Worm (Caenorhabditis elegans): ENCODE data around the gene F46C5.7.
A peak's percentile ranks its signal among the peaks of the same experiment; 100 is the strongest.

F46C5.7 gene

ce11 chrII:8839025-8839424 lies at the start of gene F46C5.7:
TSS of gene F46C5.7 (plus strand) at chrII:8839325.
- TF ChIP-seq flh-1 (GFP tag; optimal IDR thresholded peaks at IDR 0.05) (no peak), bed-3 (GFP tag; optimal IDR thresholded peaks at IDR 0.05) (no peak), nhr-12 (tag; optimal IDR thresholded peaks at IDR 0.05) (no peak), ceh-43 (GFP tag; optimal IDR thresholded peaks at IDR 0.05) (no peak), lsy-2 (tag; optimal IDR thresholded peaks at IDR 0.05) (no peak), ceh-39 (tag; optimal IDR thresholded peaks at IDR 0.05) (no peak), unc-39 (tag; optimal IDR thresholded peaks at IDR 0.05) (no peak), unc-120 (tag; optimal IDR thresholded peaks at IDR 0.05; ENCODE audit: poor library complexity, severe bottlenecking) (no peak), sptf-1 (tag; optimal IDR thresholded peaks at IDR 0.05) (no peak)

DNA sequence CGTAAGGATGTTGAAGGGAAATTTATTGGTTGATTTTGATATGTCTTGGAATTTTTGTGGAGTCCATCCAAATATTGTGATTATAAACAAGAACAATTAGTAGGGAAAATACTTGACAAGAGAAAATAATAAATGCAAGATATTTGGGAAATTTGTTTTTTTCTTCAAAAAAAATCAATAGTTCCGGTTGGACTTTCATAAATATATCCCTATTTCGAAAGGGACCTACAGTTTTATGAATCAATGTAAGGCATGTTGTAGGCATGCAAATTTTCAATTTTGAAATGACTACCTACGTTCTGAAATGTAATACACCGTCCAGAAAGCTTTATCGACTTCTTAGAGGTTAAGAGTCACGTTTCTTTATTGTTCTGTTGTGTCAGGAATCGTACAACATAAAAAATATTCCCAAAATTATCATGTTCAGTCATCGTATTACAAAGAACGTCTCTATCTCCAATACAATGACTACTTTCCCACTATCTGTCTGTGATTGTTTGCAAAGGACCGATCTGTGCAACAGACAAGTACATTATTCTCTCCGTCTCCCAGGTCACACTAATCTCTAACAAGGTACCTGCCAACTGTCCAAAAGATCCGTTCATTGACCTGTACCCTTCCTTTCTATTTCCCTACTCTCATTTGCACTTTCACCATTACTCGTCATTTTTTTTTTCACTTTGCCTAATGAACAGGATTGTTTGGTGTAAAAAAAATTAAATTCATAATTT lies 49.1 kb upstream of the F46C5.7 start, which contains the start of gene F07H5.13:
Gene F07H5.13 (plus strand): TSS at position 730 of the 731 bp plus-strand sequence.
- TF ChIP-seq tbx-8 (GFP tag; optimal IDR thresholded peaks at IDR 0.05) (no peak), mls-2 (tag; optimal IDR thresholded peaks at IDR 0.05) (no peak), ceh-83 (GFP tag; optimal IDR thresholded peaks at IDR 0.05) (no peak), ceh-43 (GFP tag; optimal IDR thresholded peaks at IDR 0.05) (no peak), blmp-1 (tag; optimal IDR thresholded peaks at IDR 0.05) (peak; percentile 10), nhr-76 (tag; optimal IDR thresholded peaks at IDR 0.05) (no peak), unc-62 (GFP tag; optimal IDR thresholded peaks at IDR 0.05) (peak; percentile 39), drap-1 (GFP tag; optimal IDR thresholded peaks at IDR 0.05) (no peak), nhr-2 (tag; optimal IDR thresholded peaks at IDR 0.05) (peak; percentile 82), bed-3 (GFP tag; optimal IDR thresholded peaks at IDR 0.05) (no peak), nhr-28 (tag; optimal IDR thresholded peaks at IDR 0.05) (no peak), ceh-39 (tag; optimal IDR thresholded peaks at IDR 0.05) (no peak), lin-32 (GFP tag; optimal IDR thresholded peaks at IDR 0.05) (no peak), sptf-1 (tag; optimal IDR thresholded peaks at IDR 0.05) (no peak), zip-8 (tag; optimal IDR thresholded peaks at IDR 0.05) (no peak), lin-13 (tag; optimal IDR thresholded peaks at IDR 0.05) (no peak), cnd-1 (tag; optimal IDR thresholded peaks at IDR 0.05) (peak; percentile 21), ztf-11 (tag; optimal IDR thresholded peaks at IDR 0.05) (no peak), elt-1 (tag; optimal IDR thresholded peaks at IDR 0.05; ENCODE audit: borderline replicate concordance, insufficient read depth) (no peak), hlh-1 (tag; optimal IDR thresholded peaks at IDR 0.05) (peak; percentile 61), elt-3 (tag; optimal IDR thresholded peaks at IDR 0.05) (no peak), mep-1 (tag; optimal IDR thresholded peaks at IDR 0.05) (no peak), nhr-12 (tag; optimal IDR thresholded peaks at IDR 0.05) (no peak), unc-39 (tag; optimal IDR thresholded peaks at IDR 0.05) (no peak), nhr-237 (tag; optimal IDR thresholded peaks at IDR 0.05) (no peak)

DNA sequence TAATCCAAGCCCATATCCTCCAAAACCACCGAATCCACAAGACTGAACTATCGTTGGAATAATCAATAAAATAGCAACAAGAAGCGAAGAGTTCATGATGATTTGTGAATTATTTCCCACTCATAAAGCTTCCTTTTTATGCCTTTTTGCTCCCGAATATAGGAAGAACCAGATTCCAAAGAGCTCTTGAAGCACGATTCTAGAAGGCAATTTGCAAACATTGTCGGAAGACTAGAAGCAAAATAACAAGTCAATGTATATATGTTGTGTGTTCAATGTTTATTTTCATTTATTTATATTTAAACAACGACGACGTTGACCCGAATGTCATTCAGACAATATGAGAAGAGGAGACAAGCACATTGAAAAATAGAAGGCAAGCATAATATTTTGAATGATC lies 46.5 kb upstream of the F46C5.7 start, which contains the start of gene idpa-2:
Gene idpa-2 (minus strand): TSS at position 101 of the 400 bp plus-strand sequence.
- TF ChIP-seq unc-120 (tag; optimal IDR thresholded peaks at IDR 0.05; ENCODE audit: poor library complexity, severe bottlenecking) (no peak), sptf-1 (tag; optimal IDR thresholded peaks at IDR 0.05) (no peak), blmp-1 (tag; optimal IDR thresholded peaks at IDR 0.05) (no peak), zip-8 (tag; optimal IDR thresholded peaks at IDR 0.05) (no peak)

DNA sequence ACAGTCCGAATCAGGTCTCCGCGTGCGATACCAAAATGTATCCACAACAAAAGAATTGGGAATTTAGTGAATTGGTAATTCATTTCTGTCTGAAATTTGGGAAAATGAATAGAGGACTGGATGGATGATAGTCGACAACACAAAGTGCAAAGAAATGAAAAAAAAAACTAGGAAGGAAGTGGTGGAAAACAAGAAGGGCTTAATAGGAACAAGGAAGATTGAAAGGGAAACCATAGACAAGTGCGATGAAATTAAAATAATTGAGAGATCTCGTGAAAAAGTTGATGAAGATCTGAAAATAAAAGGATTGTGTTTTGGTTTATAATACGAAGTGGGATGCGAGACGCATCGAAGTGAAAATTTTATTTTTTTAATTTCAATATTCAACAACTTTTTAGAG lies 45.1 kb upstream of the F46C5.7 start, which contains the start of gene F07H5.7:
Gene F07H5.7 (minus strand): TSS at position 101 of the 400 bp plus-strand sequence.
- no peak for TF ChIP-seq nhr-28 (tag; optimal IDR thresholded peaks at IDR 0.05)
- TF ChIP-seq mep-1 (tag; optimal IDR thresholded peaks at IDR 0.05), result no peak
- no peak for TF ChIP-seq mab-5 (tag; optimal IDR thresholded peaks at IDR 0.05)
- no peak for TF ChIP-seq zip-8 (tag; optimal IDR thresholded peaks at IDR 0.05)
- TF ChIP-seq mls-2 (tag; optimal IDR thresholded peaks at IDR 0.05), result no peak
- TF ChIP-seq lsy-2 (tag; optimal IDR thresholded peaks at IDR 0.05), result no peak
- no peak for TF ChIP-seq sptf-1 (tag; optimal IDR thresholded peaks at IDR 0.05)
- TF ChIP-seq tbx-8 (GFP tag; optimal IDR thresholded peaks at IDR 0.05), result no peak
- no peak for TF ChIP-seq unc-62 (GFP tag; optimal IDR thresholded peaks at IDR 0.05)
- TF ChIP-seq nhr-237 (tag; optimal IDR thresholded peaks at IDR 0.05), result no peak
- no peak for TF ChIP-seq unc-120 (tag; optimal IDR thresholded peaks at IDR 0.05; ENCODE audit: poor library complexity, severe bottlenecking)
- no peak for TF ChIP-seq blmp-1 (tag; optimal IDR thresholded peaks at IDR 0.05)
- TF ChIP-seq snpc-4 (tag; optimal IDR thresholded peaks at IDR 0.05), result no peak
- TF ChIP-seq M03D4.4 (tag; optimal IDR thresholded peaks at IDR 0.05), result no peak
- no peak for TF ChIP-seq ceh-43 (GFP tag; optimal IDR thresholded peaks at IDR 0.05)
- no peak for TF ChIP-seq ham-2 (GFP tag; optimal IDR thresholded peaks at IDR 0.05)
- no peak for TF ChIP-seq ztf-11 (tag; optimal IDR thresholded peaks at IDR 0.05)
- TF ChIP-seq ceh-39 (tag; optimal IDR thresholded peaks at IDR 0.05), result no peak
